Fruit fly (Drosophila melanogaster) ovary, adult (tissue): ENCODE measurements around the gene mamo.
A peak's percentile ranks its signal among the peaks of the same experiment; 100 is the strongest.

Source experiments
- CG17801 ChIP-seq: fragments of 200-800 bp; optimal IDR thresholded peaks from 2 replicates; lab custom pipeline; 2019; ENCODE audit warnings: missing biosample characterization, mild to moderate bottlenecking, missing genetic modification characterization, moderate library complexity; ENCODE audit not compliant: partially characterized antibody

mamo gene

DNA sequence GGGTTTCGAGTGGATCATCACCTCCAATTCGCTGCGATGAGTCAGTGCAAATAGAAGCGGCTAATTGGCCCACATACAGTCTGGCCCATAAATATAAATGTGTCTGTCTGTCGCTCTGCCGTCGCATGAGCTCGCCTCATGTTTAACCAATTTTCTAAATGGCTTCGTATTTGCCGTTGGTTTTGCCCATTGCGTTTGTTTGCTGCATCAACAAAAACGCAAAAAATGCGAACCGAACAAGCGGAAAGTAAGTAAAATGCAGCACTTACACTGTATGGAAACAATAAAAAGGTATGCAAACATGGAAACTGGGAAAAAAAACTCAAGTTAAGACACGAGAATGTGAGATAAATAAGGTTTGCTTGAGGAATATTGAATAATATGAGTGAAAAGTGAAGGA, 146.8 kb downstream of the mamo start:
- no peak for TF ChIP-seq CG17801 (GFP tag; lab: Kevin White, UChicago)

DNA sequence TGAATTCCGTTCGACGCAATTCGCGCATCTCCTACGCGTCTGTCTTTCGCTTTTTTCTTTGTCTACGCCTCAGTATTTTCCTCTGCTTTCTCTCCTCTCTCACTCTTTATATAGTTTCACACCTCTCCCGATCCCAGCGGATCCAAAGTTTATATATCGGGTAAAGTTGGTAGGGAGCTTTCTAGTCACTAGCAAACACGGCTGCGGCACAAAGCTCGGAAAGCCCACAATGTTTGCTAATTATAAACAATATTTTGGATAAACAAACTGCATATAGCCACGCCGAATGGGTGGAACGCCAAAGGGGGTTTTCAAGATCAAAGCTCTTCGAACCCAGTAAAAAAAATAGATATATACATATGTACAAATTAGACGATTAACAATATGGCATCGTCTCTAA, 150.3 kb downstream of the mamo start:
- peak; percentile 67 for TF ChIP-seq CG17801 (GFP tag; lab: Kevin White, UChicago)

- TF ChIP-seq CG17801 (GFP tag; lab: Kevin White, UChicago) = peak; percentile 70
Measured at dm6 chrX:13838892-13839291, 151.4 kb downstream of the mamo start.

DNA sequence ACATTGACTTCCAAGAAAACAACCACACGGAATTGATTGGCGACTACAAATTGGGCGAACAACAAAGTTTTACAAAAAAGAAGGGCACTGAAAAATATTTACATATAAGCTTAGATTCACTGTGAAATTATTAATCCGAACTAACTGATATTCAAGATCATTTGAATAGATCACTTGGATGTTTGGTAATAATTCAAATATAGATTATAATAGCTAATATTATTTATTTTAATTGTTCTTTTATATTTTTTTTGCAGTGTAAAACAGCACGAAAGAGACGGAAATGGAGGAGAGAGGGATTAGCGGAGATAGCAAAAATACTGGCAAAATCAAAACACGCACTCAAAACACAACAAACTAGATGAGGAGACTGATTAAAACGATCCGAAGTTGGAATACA, 152.1 kb downstream of the mamo start:
- peak; percentile 75 for TF ChIP-seq CG17801 (GFP tag; lab: Kevin White, UChicago)

dm6 chrX:13830029-13830428, 160.3 kb downstream of the mamo start, which contains the start of gene jub:
jub (minus strand) TSS chrX:13830317.
- peak; percentile 30 for TF ChIP-seq CG17801 (GFP tag; lab: Kevin White, UChicago)

DNA sequence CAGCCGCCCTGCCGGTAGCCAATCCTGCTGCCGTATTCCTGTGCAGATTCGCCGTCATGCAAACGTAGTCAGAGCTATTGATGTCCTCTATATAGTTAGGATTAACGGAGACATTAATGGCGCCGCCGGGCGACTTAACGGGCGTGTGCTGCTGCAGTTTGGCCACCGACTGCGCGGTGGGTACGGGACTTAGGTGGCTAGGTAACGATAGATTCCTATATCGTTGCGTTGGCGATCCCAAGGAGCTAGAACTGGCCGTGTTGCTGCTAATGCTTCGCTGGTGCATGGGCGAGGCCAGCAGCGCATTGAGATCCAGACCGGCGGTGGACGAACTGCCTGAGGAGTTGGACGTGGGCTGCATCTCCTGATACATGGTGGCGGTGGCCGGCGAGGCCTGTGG, 161.5 kb downstream of the mamo start:
- no peak for TF ChIP-seq CG17801 (GFP tag; lab: Kevin White, UChicago)

dm6 chrX:13822753-13823152, 167.6 kb downstream of the mamo start, which contains the start of gene Nup93-1:
Nup93-1 (plus strand) TSS chrX:13822826.
- no peak for TF ChIP-seq CG17801 (GFP tag; lab: Kevin White, UChicago)

DNA sequence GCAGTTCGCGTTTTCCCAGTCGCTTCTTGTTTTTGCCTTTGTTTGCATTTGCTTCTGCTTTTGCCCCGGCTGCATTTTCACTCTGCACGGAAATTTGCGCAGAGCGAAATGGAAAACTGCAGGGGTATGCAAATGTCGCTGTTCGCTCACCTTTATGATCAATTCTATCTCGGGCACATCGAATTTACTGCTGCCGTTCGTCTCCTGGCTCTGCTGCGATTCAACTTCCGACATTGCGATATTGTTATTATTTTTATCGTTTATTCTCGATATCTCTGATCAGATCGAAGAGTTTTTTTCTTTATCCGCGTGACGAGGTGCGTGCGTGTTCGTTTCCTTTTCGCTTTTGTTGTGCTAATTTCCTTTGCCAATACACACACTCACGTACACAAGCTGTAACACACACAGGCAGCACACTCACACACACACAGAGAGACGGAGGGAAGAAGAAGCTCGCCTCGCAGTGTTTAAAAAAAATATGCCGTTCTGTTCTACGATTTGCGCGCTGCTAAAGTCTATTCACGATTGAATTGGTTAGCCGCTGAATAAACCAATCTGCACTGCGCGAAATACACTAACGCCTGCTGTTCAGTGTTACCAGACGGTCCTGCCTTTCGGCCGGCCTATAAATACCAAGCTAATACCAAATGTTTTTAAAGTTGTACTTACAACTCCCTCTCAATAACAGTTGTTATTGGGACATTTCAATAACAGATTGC, 168.4 kb downstream of the mamo start, which contains the start of gene Clic:
Gene Clic (minus strand): TSS at position 533 of the 719 bp plus-strand sequence.
- peak; percentile 44 for TF ChIP-seq CG17801 (GFP tag; lab: Kevin White, UChicago)

- no peak for TF ChIP-seq CG17801 (GFP tag; lab: Kevin White, UChicago)
Measured at dm6 chrX:13821039-13821774, 169.1 kb downstream of the mamo start.

DNA sequence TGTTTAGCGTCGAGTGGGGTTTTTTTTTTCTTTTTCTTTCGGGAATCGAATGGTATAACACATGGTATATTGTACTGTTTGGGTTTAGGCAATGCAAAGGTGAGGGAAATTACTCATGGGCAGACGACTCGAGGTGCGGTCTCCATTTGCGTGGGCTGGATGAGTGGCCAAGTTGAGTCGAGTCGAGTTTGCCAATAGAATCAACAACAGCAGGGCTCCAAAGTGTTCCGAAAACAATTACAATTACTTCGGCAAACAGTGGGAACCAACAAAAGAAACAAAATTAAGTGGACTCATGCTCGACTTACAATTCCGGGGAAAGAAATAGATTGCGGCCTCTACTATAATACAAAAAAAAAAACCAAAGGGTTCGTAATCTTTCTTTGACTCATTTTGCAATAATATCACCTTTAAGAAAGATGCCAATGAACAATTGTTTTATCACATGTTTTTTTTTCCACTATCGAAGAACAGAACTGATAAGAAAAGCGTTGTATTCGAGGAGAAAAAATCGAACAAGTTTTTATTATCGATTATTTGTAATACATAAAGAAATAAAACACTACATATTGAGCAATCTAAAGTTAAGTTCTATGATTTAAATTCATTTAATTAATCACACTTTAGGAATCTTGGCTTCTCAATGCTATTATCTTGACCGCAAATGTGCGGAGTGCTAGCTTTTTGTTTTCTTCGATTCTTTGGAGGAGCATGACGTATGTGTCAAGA, 169.9 kb downstream of the mamo start:
- TF ChIP-seq CG17801 (GFP tag; lab: Kevin White, UChicago) = no peak

dm6 chrX:13819682-13820081, 170.6 kb downstream of the mamo start:
- no peak for TF ChIP-seq CG17801 (GFP tag; lab: Kevin White, UChicago)

DNA sequence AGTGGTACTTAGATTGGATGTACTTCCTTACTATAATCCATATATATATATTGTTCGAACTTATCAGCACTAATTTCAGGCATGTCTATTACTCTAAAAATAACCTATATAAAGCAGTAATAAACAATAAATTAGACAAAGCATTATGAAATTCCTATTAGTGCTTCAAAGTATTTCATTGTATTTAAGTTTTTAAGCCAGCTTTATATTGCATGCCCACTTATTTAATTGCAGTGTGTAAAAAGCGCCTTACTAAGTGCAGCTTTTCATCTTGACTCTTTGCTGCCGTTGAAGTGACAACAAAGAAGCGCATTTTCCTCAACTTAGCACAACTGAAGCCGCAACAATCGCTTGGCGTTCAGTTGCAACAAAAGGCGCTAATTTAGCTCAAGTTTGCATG, 171.5 kb downstream of the mamo start:
- no peak for TF ChIP-seq CG17801 (GFP tag; lab: Kevin White, UChicago)

dm6 chrX:13818172-13818472, 172.2 kb downstream of the mamo start:
- no peak for TF ChIP-seq CG17801 (GFP tag; lab: Kevin White, UChicago)

DNA sequence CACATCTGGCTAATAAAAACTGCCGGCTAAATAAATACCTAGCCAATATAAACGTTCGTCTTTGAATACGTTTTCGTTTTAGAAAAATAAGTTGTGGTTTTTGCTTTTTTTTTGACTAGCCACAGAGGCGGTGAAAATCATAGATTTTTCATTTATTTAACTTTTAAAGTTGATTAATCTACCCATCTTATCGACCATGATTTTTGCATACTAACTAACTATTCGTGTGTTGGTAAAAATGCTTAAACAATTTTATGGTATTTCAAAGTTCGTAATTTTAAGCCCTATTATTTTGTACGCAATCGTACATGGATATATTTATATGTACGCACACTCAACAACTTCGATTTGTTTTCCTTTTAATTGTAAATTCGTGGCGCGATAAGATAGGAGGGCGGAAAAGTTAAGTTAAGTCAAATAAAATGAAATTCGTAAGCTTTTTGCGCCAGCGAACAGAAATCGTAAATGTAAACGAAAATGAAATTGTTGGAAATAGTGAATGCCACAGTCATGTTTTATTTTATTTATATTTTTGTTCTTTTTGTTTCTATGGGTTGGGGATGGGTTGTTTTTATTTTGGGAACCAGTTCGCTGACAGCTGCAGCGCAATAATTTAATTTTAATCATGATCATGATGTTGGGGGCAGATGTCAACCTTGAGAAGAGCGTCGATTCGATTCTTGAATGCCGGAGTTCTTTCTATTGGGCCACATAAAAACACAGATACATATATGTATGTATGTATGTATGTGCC, 172.7 kb downstream of the mamo start:
- peak; percentile 84 for TF ChIP-seq CG17801 (GFP tag; lab: Kevin White, UChicago)
